Worm (Caenorhabditis elegans): Measurements from ENCODE around the gene C05B5.12.

DNA sequence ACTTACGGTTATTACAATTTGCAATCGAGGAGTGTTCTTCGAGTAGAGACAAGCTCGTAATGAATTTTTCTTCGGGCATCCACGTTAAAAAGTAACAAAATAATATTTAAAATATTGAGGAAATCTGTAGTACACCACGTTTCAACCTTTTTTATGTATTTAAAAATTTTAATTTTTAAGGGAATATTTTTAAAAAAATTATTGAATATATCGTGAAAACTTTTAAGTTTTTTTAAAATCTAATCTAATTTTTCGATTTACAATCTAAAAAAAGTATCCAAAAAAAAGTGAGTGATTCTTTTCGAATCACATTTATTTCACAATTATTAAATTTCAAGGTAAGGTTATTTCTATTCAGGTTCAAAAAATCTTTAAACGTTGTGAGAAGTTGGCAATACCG, 42.5 kb upstream of the C05B5.12 start, which contains the start of gene gln-2:
- TF ChIP-seq nhr-21 (tag; optimal IDR thresholded peaks at IDR 0.05) = no peak
- no peak for TF ChIP-seq snpc-4 (tag; optimal IDR thresholded peaks at IDR 0.05)
- no peak for TF ChIP-seq unc-39 (tag; optimal IDR thresholded peaks at IDR 0.05)
- no peak for TF ChIP-seq nhr-77 (tag; optimal IDR thresholded peaks at IDR 0.05)
- TF ChIP-seq ama-1 (optimal IDR thresholded peaks at IDR 0.05) = no peak
- no peak for TF ChIP-seq mdl-1 (tag; optimal IDR thresholded peaks at IDR 0.05)
- no peak for TF ChIP-seq sma-3 (GFP tag; optimal IDR thresholded peaks at IDR 0.05)
- no peak for TF ChIP-seq unc-55 (GFP tag; optimal IDR thresholded peaks at IDR 0.05)
